Fruit fly (Drosophila melanogaster): Measurements from ENCODE around the gene CG7632.

Gene CG7632

DNA sequence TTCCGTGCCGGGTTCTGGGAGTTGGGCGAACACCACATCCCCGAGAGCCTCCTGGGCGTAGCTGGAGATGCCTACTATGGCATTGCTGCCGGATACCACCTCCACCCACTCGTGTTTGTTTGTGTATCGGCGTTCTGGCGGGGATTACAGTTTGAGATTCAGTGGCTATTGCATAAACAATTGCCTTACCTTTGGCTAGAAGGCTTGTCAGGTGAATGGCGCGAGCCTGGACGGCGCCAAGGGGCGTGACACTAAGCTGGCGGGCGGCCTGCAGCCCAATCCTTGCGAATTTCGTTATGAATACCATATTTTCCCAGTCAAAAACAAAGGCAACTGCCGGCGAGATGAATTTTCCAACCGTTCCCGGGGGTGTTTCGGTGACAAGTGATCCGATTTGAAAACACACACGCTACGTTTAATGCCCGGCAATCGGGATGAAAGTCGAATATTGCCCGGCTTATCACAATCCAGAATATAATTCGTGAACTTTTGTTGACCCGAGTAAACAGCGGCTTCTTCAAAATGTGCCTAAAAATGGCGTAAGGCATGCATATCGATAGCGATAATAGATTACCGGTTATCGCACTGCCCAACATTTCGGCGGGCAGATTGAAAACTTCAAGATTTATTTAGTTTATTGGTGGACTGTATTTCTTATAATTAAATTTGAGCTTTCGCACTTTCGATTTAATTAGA is 23.4 kb upstream of the CG7632 start, which contains the start of gene ppl (continued):
- TF ChIP-seq zen (tag; optimal IDR thresholded peaks at IDR 0.05) (peak; percentile 4), zfh1 (GFP tag; IDR thresholded peaks at IDR 0.05) (no peak), CG12104 (GFP tag; optimal IDR thresholded peaks at IDR 0.05) (no peak), CG9797 (GFP tag; optimal IDR thresholded peaks at IDR 0.05) (peak; percentile 51), onecut (GFP tag; IDR thresholded peaks at IDR 0.05) (no peak), CG12659 (GFP tag; optimal IDR thresholded peaks at IDR 0.05) (peak; percentile 9), CG32772 (GFP tag; IDR thresholded peaks at IDR 0.05) (no peak), MBD-R2 (GFP tag; IDR thresholded peaks at IDR 0.05) (peak; percentile 49; the same call in 1 of the 2 replicates), CG6254 (GFP tag; optimal IDR thresholded peaks at IDR 0.05) (no peak), CG11560 (tag; IDR thresholded peaks at IDR 0.05) (no peak), hb (GFP tag; IDR thresholded peaks at IDR 0.05; ENCODE audit: partially characterized antibody) (no peak), tna (GFP tag; IDR thresholded peaks at IDR 0.05; ENCODE audit: partially characterized antibody) (peak; percentile 37; the same call in 1 of the 2 replicates), Sry-δ (GFP tag; optimal IDR thresholded peaks at IDR 0.05) (peak; percentile 77), lab (GFP tag; optimal IDR thresholded peaks at IDR 0.05) (peak; percentile 19), CG16779 (GFP tag; IDR thresholded peaks at IDR 0.05) (no peak), hkb (optimal IDR thresholded peaks at IDR 0.05) (peak; percentile 8), hkb (GFP tag; IDR thresholded peaks at IDR 0.05) (peak; percentile 32; the same call in 1 of the 2 replicates), CG7556 (GFP tag; optimal IDR thresholded peaks at IDR 0.05) (no peak)

DNA sequence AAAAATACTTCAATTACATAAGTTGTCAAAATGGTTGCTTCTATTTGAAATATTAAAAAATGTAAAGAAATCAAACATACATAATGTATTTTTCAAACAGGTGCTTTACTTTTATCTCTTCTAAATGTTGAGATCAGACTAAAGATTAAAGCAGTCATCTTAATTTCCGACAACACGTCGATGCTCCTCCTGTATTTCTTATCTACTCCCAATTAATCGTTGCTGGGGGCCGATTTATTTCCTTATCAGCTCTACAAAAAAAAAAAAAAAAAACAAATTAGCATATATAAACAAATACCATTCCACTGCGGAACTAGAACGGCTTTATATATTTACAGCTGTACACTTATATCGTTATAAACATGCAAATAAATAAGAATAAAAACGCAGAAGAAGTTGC is 22.8 kb upstream of the CG7632 start:
- TF ChIP-seq sug (tag; optimal IDR thresholded peaks at IDR 0.05) (peak; percentile 94), sens (GFP tag) (peak; percentile 43), Usf (GFP tag; optimal IDR thresholded peaks at IDR 0.05) (no peak), fd3F (GFP tag; optimal IDR thresholded peaks at IDR 0.05) (no peak)

DNA sequence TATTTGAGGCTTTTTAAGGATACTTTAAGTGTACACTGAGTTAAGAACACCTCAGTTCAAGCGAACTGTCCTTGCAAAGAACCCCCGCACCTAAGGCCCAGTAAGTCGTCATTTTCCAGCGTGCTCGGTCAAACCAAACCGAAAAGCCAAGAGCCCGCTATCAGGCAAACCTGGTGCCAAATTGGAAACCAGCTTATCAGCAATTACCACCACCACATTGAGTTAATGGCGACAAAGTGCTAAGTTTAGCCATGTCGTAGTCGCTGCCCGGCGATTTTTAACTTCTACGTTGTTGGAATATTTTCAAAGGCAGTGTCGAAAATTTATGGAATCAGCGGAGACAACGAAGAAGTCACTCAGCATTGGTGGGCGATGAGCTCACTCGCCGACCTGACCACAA is 21.8 kb upstream of the CG7632 start:
- TF ChIP-seq sd (tag; optimal IDR thresholded peaks at IDR 0.05), result peak; percentile 55
- TF ChIP-seq slbo (GFP tag; IDR thresholded peaks at IDR 0.05), result 0 out of 2 replicates have a peak, but pooled peaks have one; percentile 5
- peak; percentile 93 for TF ChIP-seq exex (tag; optimal IDR thresholded peaks at IDR 0.05)
- TF ChIP-seq CG18262 (tag; optimal IDR thresholded peaks at IDR 0.05), result no peak
- peak; percentile 72 for TF ChIP-seq sug (tag; optimal IDR thresholded peaks at IDR 0.05)
- TF ChIP-seq CG12744 (GFP tag; optimal IDR thresholded peaks at IDR 0.05), result no peak
- peak; percentile 74 for TF ChIP-seq mirr (GFP tag; optimal IDR thresholded peaks at IDR 0.05)

DNA sequence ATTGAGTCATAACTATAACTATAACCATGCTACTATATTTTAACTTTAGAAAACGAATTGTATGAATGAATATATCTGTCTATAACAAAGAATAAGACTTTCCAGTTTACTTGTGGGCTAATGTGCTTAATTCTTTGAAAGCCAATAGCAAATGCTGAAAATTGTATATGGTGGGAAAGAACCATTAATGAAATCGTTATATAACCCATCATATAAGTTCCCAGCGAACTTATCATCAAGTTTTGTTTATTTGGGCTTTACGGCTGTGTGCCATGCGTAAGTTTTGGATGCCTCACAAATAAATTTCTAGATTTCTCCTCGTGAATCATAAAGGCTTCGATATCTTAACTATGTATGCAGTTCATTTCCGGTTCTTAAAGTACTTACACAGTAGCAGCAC is 20.7 kb upstream of the CG7632 start:
- TF ChIP-seq CG11504 (tag; optimal IDR thresholded peaks at IDR 0.05), result no peak
- no peak for TF ChIP-seq slou (GFP tag; optimal IDR thresholded peaks at IDR 0.05)
- TF ChIP-seq CG7839 (tag; optimal IDR thresholded peaks at IDR 0.05), result no peak
- TF ChIP-seq Dp (GFP tag; optimal IDR thresholded peaks at IDR 0.05), result no peak
- peak; percentile 33 for TF ChIP-seq exex (tag; optimal IDR thresholded peaks at IDR 0.05)
- no peak for TF ChIP-seq ham (GFP tag; IDR thresholded peaks at IDR 0.05)
- TF ChIP-seq cwo (GFP tag; optimal IDR thresholded peaks at IDR 0.05), result no peak
- TF ChIP-seq CG14050 (GFP tag; IDR thresholded peaks at IDR 0.05), result no peak
- TF ChIP-seq sqz (GFP tag; optimal IDR thresholded peaks at IDR 0.05), result no peak
- no peak for TF ChIP-seq CG11560 (tag; IDR thresholded peaks at IDR 0.05)
- peak in 1 of 2 experiments; percentile 95 for TF ChIP-seq Pdp1 (GFP tag; optimal IDR thresholded peaks at IDR 0.05)
- no peak for TF ChIP-seq ttk (GFP tag; IDR thresholded peaks at IDR 0.05)
- TF ChIP-seq CG15601 (tag; optimal IDR thresholded peaks at IDR 0.05), result no peak
- no peak for TF ChIP-seq gem (tag; optimal IDR thresholded peaks at IDR 0.05)
- TF ChIP-seq Dip3 (GFP tag; optimal IDR thresholded peaks at IDR 0.05), result no peak
- peak; percentile 10 for TF ChIP-seq zen (tag; optimal IDR thresholded peaks at IDR 0.05)
- peak; percentile 38 for TF ChIP-seq Ets65A (GFP tag)
- no peak for TF ChIP-seq HLH3B (GFP tag; IDR thresholded peaks at IDR 0.05)
- no peak for TF ChIP-seq gt (GFP tag; IDR thresholded peaks at IDR 0.05)
- TF ChIP-seq Dip2 (GFP tag; IDR thresholded peaks at IDR 0.05), result no peak
